Worm (Caenorhabditis elegans): Measurements from ENCODE around the gene nlp-82.

Gene nlp-82

DNA sequence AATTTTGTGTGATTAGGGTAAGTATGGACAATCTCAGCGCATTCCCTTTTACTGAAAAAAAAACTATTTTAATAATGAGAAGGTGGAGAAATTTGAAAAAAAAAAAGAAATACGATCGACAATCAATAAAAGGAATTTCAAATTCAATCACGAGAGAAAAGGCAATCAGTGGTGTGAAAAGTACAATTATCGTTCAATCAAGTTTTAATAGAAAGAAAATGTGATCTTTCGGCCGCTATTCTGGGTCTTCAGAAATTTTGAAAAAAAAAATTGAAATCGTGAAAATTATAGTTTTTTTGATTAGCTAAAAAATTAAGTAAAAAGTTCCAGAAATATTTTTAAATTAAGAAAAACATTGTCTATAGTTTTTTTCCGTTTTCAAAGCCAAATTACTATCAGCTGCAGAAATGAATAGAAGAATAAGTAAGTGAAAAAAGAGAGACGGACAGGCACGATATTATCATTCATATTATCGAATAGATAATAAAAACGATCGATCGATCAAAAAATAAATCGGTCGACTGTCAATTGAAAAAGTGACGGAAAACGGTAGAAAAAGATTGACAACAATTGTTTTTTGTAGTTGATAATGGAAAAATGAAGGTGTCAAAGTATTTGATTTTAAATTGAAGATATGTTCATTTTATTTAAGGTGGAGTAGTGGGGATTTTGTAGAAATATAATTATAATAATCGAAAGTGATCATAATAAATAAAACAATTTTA lies 26.1 kb upstream of the nlp-82 start, which contains the start of gene gldi-3:
TSS of gene gldi-3 (minus strand) at position 51 of the 725 bp plus-strand sequence.
- TF ChIP-seq W03F9.2 (tag; optimal IDR thresholded peaks at IDR 0.05) (no peak), him-1 (tag; optimal IDR thresholded peaks at IDR 0.05) (no peak), dao-5 (tag; optimal IDR thresholded peaks at IDR 0.05) (no peak)

DNA sequence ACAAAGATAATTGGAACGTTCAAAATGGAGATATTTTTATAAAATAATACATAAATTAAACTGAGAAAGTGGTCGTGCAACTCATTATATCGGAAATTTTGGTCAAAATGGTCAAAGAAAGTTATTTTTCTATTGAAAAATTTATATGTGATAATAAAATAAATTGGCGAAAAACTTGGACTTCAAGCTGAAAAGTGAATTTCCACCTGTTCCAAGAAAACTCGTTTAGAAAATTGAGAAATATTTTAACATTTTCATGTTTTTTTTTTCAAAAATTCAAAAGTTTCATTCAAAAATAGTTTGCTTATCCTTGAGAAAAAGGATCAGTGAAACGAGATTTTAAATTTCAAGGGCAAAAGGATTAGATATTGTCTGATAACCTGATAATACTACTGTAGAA lies 24.9 kb upstream of the nlp-82 start:
- no peak for TF ChIP-seq W03F9.2 (tag; optimal IDR thresholded peaks at IDR 0.05)
- no peak for TF ChIP-seq dao-5 (tag; optimal IDR thresholded peaks at IDR 0.05)
- TF ChIP-seq him-1 (tag; optimal IDR thresholded peaks at IDR 0.05), result no peak

DNA sequence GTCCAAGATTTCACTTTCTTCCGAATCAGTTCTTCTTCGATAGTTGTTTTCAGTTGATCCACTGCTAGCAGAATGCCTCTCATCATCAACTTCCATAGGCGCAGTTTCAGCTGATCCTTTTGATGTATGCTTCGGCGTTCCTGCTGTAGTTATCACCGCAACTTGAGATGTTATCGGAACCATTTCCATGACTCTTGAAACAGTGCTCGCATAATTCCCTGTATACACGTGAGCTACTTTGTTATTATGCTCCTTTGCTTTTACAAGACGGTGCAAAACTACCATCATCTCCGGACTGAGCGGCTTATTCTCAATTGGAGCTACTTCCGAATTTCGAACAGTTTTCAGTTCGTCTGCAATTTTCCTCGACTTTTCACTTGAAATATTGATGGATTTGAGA lies 23.1 kb upstream of the nlp-82 start:
- TF ChIP-seq him-1 (tag; optimal IDR thresholded peaks at IDR 0.05) (no peak), dao-5 (tag; optimal IDR thresholded peaks at IDR 0.05) (no peak), W03F9.2 (tag; optimal IDR thresholded peaks at IDR 0.05) (no peak)

DNA sequence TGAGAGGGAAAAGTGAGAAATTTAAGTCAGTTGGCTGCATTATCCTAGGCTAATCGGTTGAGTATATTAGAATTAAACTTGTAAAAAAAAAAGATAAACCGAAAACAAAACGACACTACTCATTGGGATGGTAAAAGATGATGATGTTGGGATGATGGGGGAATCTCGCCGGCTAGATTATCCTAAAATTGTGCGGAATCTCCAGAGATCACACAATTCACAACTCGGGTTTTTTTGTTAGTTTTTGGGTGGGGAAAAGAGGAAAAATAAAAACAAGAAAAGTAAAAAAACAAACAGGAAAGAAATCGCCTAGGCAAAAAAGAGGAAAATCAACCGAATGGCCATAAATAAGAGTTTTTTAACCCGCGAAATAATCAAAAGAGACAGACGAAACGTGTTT lies 21.1 kb upstream of the nlp-82 start:
- no peak for TF ChIP-seq dao-5 (tag; optimal IDR thresholded peaks at IDR 0.05)
- TF ChIP-seq W03F9.2 (tag; optimal IDR thresholded peaks at IDR 0.05), result no peak
- no peak for TF ChIP-seq him-1 (tag; optimal IDR thresholded peaks at IDR 0.05)

DNA sequence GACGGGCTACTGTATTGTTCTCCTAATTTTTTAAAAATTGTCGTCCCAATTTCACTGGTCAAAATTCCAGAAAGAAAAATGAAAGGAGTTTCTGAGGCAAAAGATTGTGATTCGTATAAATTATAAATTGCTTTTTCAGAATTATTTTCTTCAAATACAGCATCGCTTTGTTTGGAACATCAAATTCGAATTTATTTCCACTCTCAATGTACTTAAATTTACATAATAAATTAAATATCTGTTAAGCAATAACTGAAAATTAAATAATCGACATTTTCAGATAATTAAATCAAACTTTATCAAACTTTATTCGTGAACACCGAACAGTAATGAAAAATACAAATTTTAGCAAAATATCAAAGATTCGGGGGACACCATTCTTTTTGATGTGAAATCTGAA lies 20.6 kb upstream of the nlp-82 start:
- TF ChIP-seq W03F9.2 (tag; optimal IDR thresholded peaks at IDR 0.05) (no peak), dao-5 (tag; optimal IDR thresholded peaks at IDR 0.05) (no peak), him-1 (tag; optimal IDR thresholded peaks at IDR 0.05) (no peak)

DNA sequence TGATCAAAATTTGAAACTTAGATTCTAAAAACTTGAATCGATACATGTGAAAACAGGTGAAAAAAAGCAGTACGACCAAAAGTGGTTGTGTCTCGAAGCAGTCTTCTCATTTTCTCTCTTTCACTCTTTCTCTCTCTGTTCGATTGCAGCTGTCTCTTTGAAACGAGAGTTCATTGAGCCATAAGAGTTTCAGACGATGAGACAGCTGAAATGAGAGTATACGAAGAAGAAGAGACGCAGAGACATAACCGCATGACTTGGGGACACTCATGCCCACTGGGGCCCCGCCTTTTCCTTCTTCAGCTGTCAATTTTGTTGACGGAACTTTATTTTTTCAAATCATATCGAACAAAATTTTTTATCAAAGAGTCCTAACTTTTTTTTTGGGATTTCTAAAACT lies 19.9 kb upstream of the nlp-82 start:
- peak; percentile 53 for TF ChIP-seq him-1 (tag; optimal IDR thresholded peaks at IDR 0.05)
- no peak for TF ChIP-seq dao-5 (tag; optimal IDR thresholded peaks at IDR 0.05)
- peak; percentile 85 for TF ChIP-seq W03F9.2 (tag; optimal IDR thresholded peaks at IDR 0.05)

DNA sequence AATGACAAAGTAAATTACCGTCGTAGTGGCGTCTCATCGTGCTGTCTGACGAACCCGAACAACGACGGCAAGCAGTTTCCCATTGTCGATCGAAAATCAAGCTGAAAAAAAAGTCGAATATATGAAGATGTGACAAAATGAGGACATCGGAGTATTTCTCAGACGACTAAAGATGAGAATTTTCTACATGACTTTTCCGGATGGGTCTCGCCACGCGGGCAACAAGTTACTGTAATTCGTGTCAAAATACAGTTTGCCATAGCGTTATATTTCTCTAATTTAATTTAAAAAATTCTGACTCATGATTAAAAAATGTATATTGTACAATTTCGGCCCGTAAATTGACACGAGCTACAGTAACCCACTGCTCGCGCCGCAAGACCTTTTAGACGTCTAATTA lies 18.9 kb upstream of the nlp-82 start, which contains the start of gene C01G6.4:
TSS of gene C01G6.4 (minus strand) at position 101 of the 400 bp plus-strand sequence.
- TF ChIP-seq dao-5 (tag; optimal IDR thresholded peaks at IDR 0.05) (no peak), him-1 (tag; optimal IDR thresholded peaks at IDR 0.05) (no peak), W03F9.2 (tag; optimal IDR thresholded peaks at IDR 0.05) (no peak)

DNA sequence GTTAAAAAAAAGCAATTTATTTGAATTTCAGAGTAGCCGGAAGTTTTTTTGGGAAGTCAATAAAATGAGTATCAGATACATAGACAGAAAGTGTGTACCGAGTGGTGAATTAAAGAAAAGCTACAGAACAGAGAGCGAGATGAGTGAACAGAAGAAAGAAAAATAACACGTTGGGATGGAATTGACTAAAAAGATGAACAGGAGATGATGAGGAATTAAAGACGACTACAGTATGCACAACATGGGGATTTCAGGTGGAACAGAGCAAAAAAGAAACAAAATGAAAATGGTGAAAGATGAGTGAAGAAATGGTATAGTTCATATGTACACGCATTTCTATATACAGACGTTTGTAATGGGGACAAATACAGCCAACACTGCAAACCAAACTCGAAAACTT lies 17.2 kb upstream of the nlp-82 start:
- TF ChIP-seq him-1 (tag; optimal IDR thresholded peaks at IDR 0.05) (no peak), W03F9.2 (tag; optimal IDR thresholded peaks at IDR 0.05) (no peak), dao-5 (tag; optimal IDR thresholded peaks at IDR 0.05) (no peak)

DNA sequence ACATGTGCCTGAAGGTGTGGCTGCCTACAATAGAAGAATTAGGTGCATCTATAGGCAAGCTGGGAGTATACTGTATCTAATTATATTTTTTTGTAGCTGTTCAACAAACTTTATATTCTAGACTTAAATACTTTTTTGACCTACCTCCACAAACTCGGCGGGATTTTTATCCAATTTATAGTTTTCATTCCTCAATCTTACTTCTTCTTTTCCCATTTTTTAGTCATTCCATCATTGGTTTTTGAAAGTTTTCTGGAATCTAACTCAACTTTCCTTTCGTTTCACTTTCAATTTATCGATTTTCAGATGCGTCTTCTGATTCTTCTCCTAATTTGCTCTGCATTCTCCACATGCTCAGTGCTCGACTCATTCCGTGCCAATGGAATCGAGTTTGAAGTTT lies 15.5 kb upstream of the nlp-82 start, which contains the start of gene C01G6.3:
TSS of gene C01G6.3 (plus strand) at position 301 of the 400 bp plus-strand sequence.
- TF ChIP-seq him-1 (tag; optimal IDR thresholded peaks at IDR 0.05) (no peak), W03F9.2 (tag; optimal IDR thresholded peaks at IDR 0.05) (no peak), dao-5 (tag; optimal IDR thresholded peaks at IDR 0.05) (no peak)

DNA sequence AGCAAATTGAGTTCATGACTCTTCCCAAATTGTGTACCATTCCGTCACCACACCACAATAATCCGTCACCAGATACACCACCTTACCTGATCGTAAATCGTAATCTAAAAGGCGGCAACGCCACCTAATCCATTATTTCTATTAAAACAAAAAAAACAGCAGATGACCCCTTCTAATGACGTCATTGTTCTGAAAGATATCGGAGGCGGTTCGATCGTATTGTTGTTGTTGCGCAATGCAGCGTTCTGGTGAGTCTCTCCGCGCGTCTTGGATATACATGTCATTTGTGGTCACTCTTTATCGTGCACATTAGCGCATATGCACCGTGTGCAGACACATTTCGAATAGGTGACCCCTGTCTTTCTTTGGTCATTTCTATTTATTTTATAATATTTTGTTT lies 14.9 kb upstream of the nlp-82 start:
- no peak for TF ChIP-seq W03F9.2 (tag; optimal IDR thresholded peaks at IDR 0.05)
- TF ChIP-seq him-1 (tag; optimal IDR thresholded peaks at IDR 0.05), result no peak
- TF ChIP-seq dao-5 (tag; optimal IDR thresholded peaks at IDR 0.05), result no peak

DNA sequence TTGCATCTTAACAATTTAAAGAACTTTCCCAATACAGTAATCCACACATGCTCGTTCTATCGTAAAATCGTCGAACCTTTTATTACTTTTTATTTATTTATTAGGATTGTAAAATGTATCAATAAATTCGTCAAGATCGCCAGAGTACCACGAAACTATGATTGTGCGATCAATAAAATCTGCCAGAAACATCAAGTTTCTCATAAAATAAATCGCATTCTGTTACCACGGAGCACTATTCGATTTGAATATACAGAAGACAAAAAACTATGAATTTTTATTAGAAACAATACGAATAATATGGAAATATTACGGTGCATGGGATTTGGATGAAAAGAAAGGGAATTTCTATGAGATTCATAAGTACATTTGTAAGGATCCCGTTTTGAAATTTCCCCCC lies 12.7 kb upstream of the nlp-82 start, which contains the start of gene C01G6.2:
TSS of gene C01G6.2 (plus strand) at position 301 of the 400 bp plus-strand sequence.
- TF ChIP-seq W03F9.2 (tag; optimal IDR thresholded peaks at IDR 0.05) (no peak), dao-5 (tag; optimal IDR thresholded peaks at IDR 0.05) (no peak), him-1 (tag; optimal IDR thresholded peaks at IDR 0.05) (no peak)

DNA sequence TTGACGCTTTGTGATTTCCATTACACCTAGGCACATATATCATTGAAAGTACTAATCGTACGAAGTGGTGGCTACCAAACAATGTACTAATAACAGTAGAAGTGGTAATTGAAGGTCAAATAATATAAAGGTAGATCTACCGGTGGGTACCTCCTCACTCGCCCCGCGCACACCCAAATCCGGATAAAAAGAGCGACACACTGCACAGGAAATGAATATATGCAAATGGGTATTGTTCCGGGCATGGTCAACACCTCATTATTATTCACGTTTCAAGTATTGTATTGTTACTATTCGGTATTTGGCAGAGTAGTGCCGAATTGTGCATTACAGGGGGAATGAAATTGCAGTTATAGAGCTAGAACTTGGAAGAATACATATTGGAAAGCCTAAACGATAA lies 12.2 kb upstream of the nlp-82 start:
- TF ChIP-seq him-1 (tag; optimal IDR thresholded peaks at IDR 0.05) (no peak), dao-5 (tag; optimal IDR thresholded peaks at IDR 0.05) (no peak), W03F9.2 (tag; optimal IDR thresholded peaks at IDR 0.05) (no peak)

DNA sequence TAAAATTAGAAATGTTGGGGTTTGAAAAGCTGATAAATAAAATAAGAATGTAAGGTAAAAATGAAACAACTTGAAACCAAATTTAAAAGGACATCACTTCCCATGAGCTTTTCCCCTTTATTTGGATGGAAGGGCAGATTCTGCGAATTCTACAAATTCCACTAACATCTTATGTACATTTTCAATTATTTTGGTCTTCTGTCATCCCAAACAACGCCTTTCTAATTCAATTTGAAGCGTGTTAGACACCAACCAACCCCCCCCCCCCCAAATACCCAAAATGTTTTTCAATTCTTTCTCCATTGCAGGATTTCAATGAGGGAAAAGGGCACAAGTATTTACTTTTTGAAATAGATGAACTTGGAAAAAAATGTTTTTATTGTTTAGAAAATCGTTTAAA lies 11.6 kb upstream of the nlp-82 start:
- TF ChIP-seq him-1 (tag; optimal IDR thresholded peaks at IDR 0.05) (no peak), W03F9.2 (tag; optimal IDR thresholded peaks at IDR 0.05) (no peak), dao-5 (tag; optimal IDR thresholded peaks at IDR 0.05) (no peak)

DNA sequence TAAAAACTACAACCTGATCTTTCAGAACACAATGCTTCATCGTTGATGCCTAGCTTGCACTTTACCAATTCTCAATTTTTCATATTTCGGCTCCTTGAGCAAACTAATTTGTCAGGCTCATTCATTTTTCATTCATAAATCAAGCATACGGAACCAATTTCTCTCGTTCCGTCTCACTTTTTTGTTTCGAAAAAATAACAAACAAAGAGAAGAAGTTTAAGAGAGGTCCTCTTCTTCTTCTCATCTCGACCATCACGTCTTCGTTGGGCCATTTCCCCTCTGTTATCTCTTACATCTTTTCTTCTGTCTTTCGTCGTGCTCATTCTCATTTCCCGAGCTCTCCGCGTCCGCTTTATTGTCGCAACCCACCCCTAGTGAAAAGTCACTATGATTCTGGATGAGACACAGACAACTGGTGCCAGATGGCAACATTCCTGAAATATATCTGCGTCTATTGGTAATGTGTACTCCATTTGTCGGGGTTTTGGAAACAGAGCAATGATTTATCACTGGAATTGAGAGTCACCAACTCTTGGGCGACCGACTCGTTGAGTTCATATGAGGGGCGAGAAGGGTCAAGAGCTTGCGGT lies 10.7 kb upstream of the nlp-82 start:
- TF ChIP-seq W03F9.2 (tag; optimal IDR thresholded peaks at IDR 0.05), result no peak
- no peak for TF ChIP-seq dao-5 (tag; optimal IDR thresholded peaks at IDR 0.05)
- TF ChIP-seq him-1 (tag; optimal IDR thresholded peaks at IDR 0.05), result no peak
